Worm (Caenorhabditis elegans) whole organism, midembryonic: ENCODE results near the gene C40C9.3.

Experiments used
- flt-1 ChIP-seq: fragments of 200-800 bp; sonication (Bioruptor generic); IDR thresholded peaks from 2 replicates; pipeline ENCODE4 v1.3.6; 2022; ENCODE audit warnings: missing genetic modification characterization, missing compliant biosample characterization
- ref-1 ChIP-seq: fragments of 200-800 bp; sonication (Bioruptor generic); conservative IDR thresholded peaks from 2 replicates; pipeline ENCODE4 v1.3.6; 2022; ENCODE audit warnings: missing genetic modification reagents, missing genetic modification characterization, missing compliant biosample characterization
- tab-1 ChIP-seq: fragments of 200-800 bp; sonication (Bioruptor generic); IDR thresholded peaks from 2 replicates; pipeline ENCODE4 v1.3.6; 2022; ENCODE audit warnings: missing genetic modification characterization, missing compliant biosample characterization

ce11 chrX:13655769-13656168 lies 8.4 kb downstream of the C40C9.3 start:
- TF ChIP-seq tab-1 (no peak), flt-1 (GFP tag; lab: Robert Waterston, UW) (no peak), ref-1 (no peak)
